Worm (Caenorhabditis elegans) whole organism, L2 larva: ENCODE data around the gene sth-1.

ENCODE experiments used
- C34F6.9 ChIP-seq: fragments of 150-350 bp; optimal IDR thresholded peaks from 2 replicates; lab custom pipeline; 2014; ENCODE audit warnings: missing biosample characterization, missing genetic modification characterization
- F13H6.1 ChIP-seq: sonication (generic microtip); optimal IDR thresholded peaks from 2 replicates; lab custom pipeline; 2016; ENCODE audit warnings: missing genetic modification characterization, missing compliant biosample characterization
- R02D3.7 ChIP-seq: fragments of 150-350 bp; optimal IDR thresholded peaks from 2 replicates; lab custom pipeline; 2014; ENCODE audit warnings: missing biosample characterization, missing genetic modification characterization
- Y55F3AM.14 ChIP-seq: fragments of 200-800 bp; sonication (Bioruptor generic); optimal IDR thresholded peaks from 2 replicates; lab custom pipeline; 2018; ENCODE audit warnings: mild to moderate bottlenecking, missing genetic modification characterization, missing compliant biosample characterization
- ZK546.5 ChIP-seq: sonication (generic microtip); optimal IDR thresholded peaks from 2 replicates; lab custom pipeline; 2017; ENCODE audit warnings: missing biosample characterization, missing genetic modification characterization
- alr-1 ChIP-seq: fragments of 150-350 bp; optimal IDR thresholded peaks from 2 replicates; lab custom pipeline; 2014; ENCODE audit warnings: missing biosample characterization, missing genetic modification characterization
- aly-2 ChIP-seq: fragments of 150-350 bp; optimal IDR thresholded peaks from 2 replicates; lab custom pipeline; 2014; ENCODE audit warnings: missing biosample characterization, missing genetic modification characterization
- ama-1 ChIP-seq: fragments of 150-350 bp; optimal IDR thresholded peaks from 2 replicates; lab custom pipeline; 2018; ENCODE audit warnings: inconsistent platforms
- blmp-1 ChIP-seq: sonication (generic microtip); optimal IDR thresholded peaks from 2 replicates; lab custom pipeline; 2017; ENCODE audit warnings: missing genetic modification characterization, mild to moderate bottlenecking, missing compliant biosample characterization, antibody characterized with exemption, moderate library complexity; ENCODE audit not compliant: insufficient read depth
- egl-27 ChIP-seq: sonication (generic microtip); optimal IDR thresholded peaks from 3 replicates; lab custom pipeline; 2017; ENCODE audit warnings: missing biosample characterization, missing genetic modification reagents, missing genetic modification characterization
- elt-1 ChIP-seq: fragments of 150-350 bp; optimal IDR thresholded peaks from 2 replicates; lab custom pipeline; 2014; ENCODE audit warnings: missing biosample characterization, missing genetic modification characterization
- elt-3 ChIP-seq: sonication (generic microtip); optimal IDR thresholded peaks from 2 replicates; lab custom pipeline; 2017; ENCODE audit warnings: missing biosample characterization, missing genetic modification characterization
- fos-1 ChIP-seq: fragments of 150-350 bp; optimal IDR thresholded peaks from 2 replicates; lab custom pipeline; 2014; ENCODE audit warnings: missing biosample characterization, missing genetic modification characterization
- gmeb-1 ChIP-seq: fragments of 150-350 bp; optimal IDR thresholded peaks from 2 replicates; lab custom pipeline; 2014; ENCODE audit warnings: missing biosample characterization, missing genetic modification characterization
- lin-11 ChIP-seq: fragments of 150-350 bp; sonication (generic microtip); optimal IDR thresholded peaks from 2 replicates; lab custom pipeline; 2014; ENCODE audit warnings: missing biosample characterization, missing genetic modification characterization, inconsistent platforms, mixed read lengths
- lin-13 ChIP-seq: fragments of 150-350 bp; optimal IDR thresholded peaks from 2 replicates; lab custom pipeline; 2014; ENCODE audit warnings: missing biosample characterization, missing genetic modification reagents, missing genetic modification characterization
- lsy-2 ChIP-seq, 2 experiments: fragments of 150-350 bp in 1 of 2; sonication (generic microtip) in 1 of 2; optimal IDR thresholded peaks; 2 replicates each; lab custom pipeline; 2014 to 2017; ENCODE audit warnings: missing biosample characterization in 2 of 2, missing genetic modification characterization in 2 of 2
- mab-5 ChIP-seq: fragments of 150-350 bp; optimal IDR thresholded peaks from 2 replicates; lab custom pipeline; 2014; ENCODE audit warnings: missing biosample characterization, missing genetic modification characterization
- mbf-1 ChIP-seq: sonication (generic microtip); optimal IDR thresholded peaks from 2 replicates; lab custom pipeline; 2017; ENCODE audit warnings: missing biosample characterization, missing genetic modification characterization
- mdl-1 ChIP-seq, 2 experiments: fragments of 150-350 bp in 1 of 2; sonication (generic microtip) in 1 of 2; optimal IDR thresholded peaks; 2 replicates each; lab custom pipeline; 2017; ENCODE audit warnings: missing biosample characterization in 2 of 2, missing genetic modification characterization in 2 of 2
- nhr-11 ChIP-seq: fragments of 150-350 bp; optimal IDR thresholded peaks from 2 replicates; lab custom pipeline; 2014; ENCODE audit warnings: missing biosample characterization, missing genetic modification characterization
- nhr-129 ChIP-seq: fragments of 150-350 bp; optimal IDR thresholded peaks from 2 replicates; lab custom pipeline; 2014; ENCODE audit warnings: missing biosample characterization, missing genetic modification characterization
- nhr-21 ChIP-seq: fragments of 150-350 bp; optimal IDR thresholded peaks from 2 replicates; lab custom pipeline; 2014; ENCODE audit warnings: missing biosample characterization, missing genetic modification characterization
- nhr-23 ChIP-seq: fragments of 150-350 bp; optimal IDR thresholded peaks from 2 replicates; lab custom pipeline; 2014; ENCODE audit warnings: missing biosample characterization, missing genetic modification reagents, missing genetic modification characterization
- nhr-25 ChIP-seq: fragments of 150-350 bp; sonication (generic microtip); optimal IDR thresholded peaks from 3 replicates; lab custom pipeline; 2014; ENCODE audit warnings: missing biosample characterization, missing genetic modification characterization
- nhr-6 ChIP-seq: fragments of 150-350 bp; optimal IDR thresholded peaks from 2 replicates; lab custom pipeline; 2014; ENCODE audit warnings: missing biosample characterization, missing genetic modification characterization
- nhr-77 ChIP-seq: fragments of 150-350 bp; optimal IDR thresholded peaks from 2 replicates; lab custom pipeline; 2014; ENCODE audit warnings: missing biosample characterization, missing genetic modification characterization
- peb-1 ChIP-seq: fragments of 150-350 bp; optimal IDR thresholded peaks from 2 replicates; lab custom pipeline; 2014; ENCODE audit warnings: missing biosample characterization, missing genetic modification characterization
- sem-4 ChIP-seq: fragments of 150-350 bp; optimal IDR thresholded peaks from 2 replicates; lab custom pipeline; 2014; ENCODE audit warnings: missing biosample characterization, missing genetic modification reagents, missing genetic modification characterization
- skn-1 ChIP-seq: sonication (generic microtip); optimal IDR thresholded peaks from 2 replicates; lab custom pipeline; 2017; ENCODE audit warnings: missing biosample characterization, missing genetic modification characterization
- sma-9 ChIP-seq, 2 experiments: fragments of 150-350 bp in 1 of 2; sonication (generic microtip) in 1 of 2; optimal IDR thresholded peaks; 2 replicates each; lab custom pipeline; 2014 to 2016; ENCODE audit warnings: missing genetic modification characterization in 2 of 2, mild to moderate bottlenecking in 1 of 2, missing biosample characterization in 1 of 2, missing compliant biosample characterization in 1 of 2, missing genetic modification reagents in 1 of 2, moderate library complexity in 1 of 2
- unc-39 ChIP-seq: fragments of 150-350 bp; optimal IDR thresholded peaks from 2 replicates; lab custom pipeline; 2014; ENCODE audit warnings: missing biosample characterization, missing genetic modification characterization
- unc-55 ChIP-seq: fragments of 150-350 bp; sonication (generic microtip); optimal IDR thresholded peaks from 3 replicates; lab custom pipeline; 2014; ENCODE audit warnings: missing biosample characterization, missing genetic modification reagents, missing genetic modification characterization
- ztf-1 ChIP-seq: fragments of 200-800 bp; sonication (Bioruptor generic); conservative IDR thresholded peaks from 2 replicates; pipeline ENCODE4 v1.3.6; 2022; ENCODE audit warnings: missing genetic modification characterization, missing compliant biosample characterization
- ztf-11 ChIP-seq: sonication (generic microtip); optimal IDR thresholded peaks from 2 replicates; lab custom pipeline; 2017; ENCODE audit warnings: missing biosample characterization, missing genetic modification characterization
- ztf-4 ChIP-seq: fragments of 150-350 bp; optimal IDR thresholded peaks from 2 replicates; lab custom pipeline; 2014; ENCODE audit warnings: missing biosample characterization, missing genetic modification characterization

The sth-1 gene

DNA sequence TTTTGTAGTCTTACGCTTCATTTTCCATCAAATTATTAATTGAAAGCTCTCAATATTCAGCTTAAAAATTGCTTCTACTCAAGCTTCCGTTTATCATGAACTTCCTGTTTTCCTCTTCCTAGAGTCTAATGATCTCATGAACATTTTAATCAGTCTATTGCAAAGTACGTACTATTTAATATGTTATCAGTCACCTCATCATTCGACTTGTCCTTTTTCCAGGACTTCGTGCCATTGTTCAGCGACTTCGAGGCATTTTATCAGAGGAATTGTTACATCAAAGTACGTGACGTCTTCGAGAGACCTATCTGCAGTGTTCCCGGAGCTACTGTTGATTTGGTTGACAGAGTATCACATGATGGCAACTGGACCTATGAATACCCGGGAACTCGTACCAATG, 32.2 kb upstream of the sth-1 start:
- TF ChIP-seq sma-9 (GFP tag; optimal IDR thresholded peaks at IDR 0.05; lab: Kevin White, UChicago) (peak; percentile 5), sma-9 (tag; optimal IDR thresholded peaks at IDR 0.05; lab: Kevin White, UChicago) (no peak), fos-1 (tag; lab: Kevin White, UChicago) (peak; percentile 50), sem-4 (tag; lab: Kevin White, UChicago) (no peak)

DNA sequence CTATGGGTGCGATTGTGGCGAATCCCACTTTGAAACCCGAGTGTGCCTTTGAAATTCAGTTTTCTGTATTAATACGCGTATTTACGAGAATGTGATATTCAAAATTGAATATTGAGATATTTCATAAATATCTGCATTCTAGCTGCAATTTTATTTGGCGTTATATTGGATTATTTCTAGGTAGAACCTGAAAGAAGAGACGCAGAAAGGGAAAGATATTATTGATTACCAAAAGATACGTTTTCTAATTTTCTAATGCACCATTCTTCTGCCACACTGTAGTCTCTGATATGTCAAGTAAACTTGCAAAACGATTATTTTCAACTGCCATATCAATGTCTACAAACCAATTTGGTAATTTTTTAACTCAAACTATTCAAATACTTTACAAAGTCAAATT, 29.9 kb upstream of the sth-1 start, which contains the start of gene ech-3:
Gene ech-3 (plus strand): TSS at position 178 of the 400 bp plus-strand sequence.
- no peak for TF ChIP-seq ztf-4 (tag; lab: Kevin White, UChicago)
- TF ChIP-seq elt-3: no peak
- TF ChIP-seq gmeb-1: no peak
- no peak for TF ChIP-seq ama-1 (lab: Kevin White, UChicago)
- no peak for TF ChIP-seq lin-11 (tag; lab: Kevin White, UChicago)
- no peak for TF ChIP-seq nhr-6 (tag; lab: Kevin White, UChicago)
- no peak for TF ChIP-seq Y55F3AM.14 (GFP tag; lab: Kevin White, UChicago)
- no peak for TF ChIP-seq mdl-1 (tag; optimal IDR thresholded peaks at IDR 0.05; lab: Kevin White, UChicago)
- no peak for TF ChIP-seq elt-1
- no peak for TF ChIP-seq peb-1 (tag; lab: Kevin White, UChicago)
- TF ChIP-seq nhr-23 (tag; lab: Kevin White, UChicago): no peak
- no peak for TF ChIP-seq sem-4 (tag; lab: Kevin White, UChicago)
- no peak for TF ChIP-seq unc-39 (tag; lab: Kevin White, UChicago)
- TF ChIP-seq ztf-1 (GFP tag; lab: Robert Waterston, UW): no peak
- no peak for TF ChIP-seq sma-9 (GFP tag; optimal IDR thresholded peaks at IDR 0.05; lab: Kevin White, UChicago)
- no peak for TF ChIP-seq sma-9 (tag; optimal IDR thresholded peaks at IDR 0.05; lab: Kevin White, UChicago)

ce11 chrV:8024752-8025151, 27.2 kb upstream of the sth-1 start, which contains the start of gene F43H9.3:
Gene F43H9.3, minus strand, starts transcription at chrV:8024940.
- TF ChIP-seq R02D3.7: peak; percentile 62
- TF ChIP-seq alr-1: no peak
- no peak for TF ChIP-seq mbf-1 (tag; lab: Kevin White, UChicago)
- no peak for TF ChIP-seq nhr-129
- peak; percentile 0 for TF ChIP-seq fos-1 (tag; lab: Kevin White, UChicago)
- no peak for TF ChIP-seq mab-5 (tag; lab: Kevin White, UChicago)
- peak in 1 of 2 experiments; percentile 88 for TF ChIP-seq lsy-2 (tag; optimal IDR thresholded peaks at IDR 0.05; lab: Kevin White, UChicago)

- TF ChIP-seq sma-9 (GFP tag; optimal IDR thresholded peaks at IDR 0.05; lab: Kevin White, UChicago) (peak; percentile 77), sma-9 (tag; optimal IDR thresholded peaks at IDR 0.05; lab: Kevin White, UChicago) (no peak), R02D3.7 (no peak), nhr-11 (no peak), blmp-1 (tag; lab: Kevin White, UChicago) (peak; percentile 20), mab-5 (tag; lab: Kevin White, UChicago) (no peak), lsy-2 (tag; optimal IDR thresholded peaks at IDR 0.05; lab: Kevin White, UChicago) (no peak), mdl-1 (tag; optimal IDR thresholded peaks at IDR 0.05; lab: Kevin White, UChicago) (peak in 1 of 2 experiments; percentile 8), nhr-21 (peak; percentile 42), skn-1 (tag; lab: Kevin White, UChicago) (no peak), aly-2 (tag; lab: Kevin White, UChicago) (no peak), unc-55 (GFP tag; lab: Kevin White, UChicago) (no peak), ZK546.5 (tag; lab: Kevin White, UChicago) (no peak), gmeb-1 (no peak), alr-1 (no peak), nhr-129 (peak; percentile 95), ama-1 (lab: Kevin White, UChicago) (no peak), egl-27 (tag; lab: Kevin White, UChicago) (no peak), nhr-25 (peak; percentile 87), elt-1 (no peak), nhr-77 (tag; lab: Kevin White, UChicago) (no peak), lin-13 (GFP tag; lab: Kevin White, UChicago) (no peak), nhr-6 (tag; lab: Kevin White, UChicago) (peak; percentile 13), ztf-11 (tag; lab: Kevin White, UChicago) (no peak), F13H6.1 (tag; lab: Kevin White, UChicago) (no peak), ztf-1 (GFP tag; lab: Robert Waterston, UW) (no peak), C34F6.9 (tag; lab: Kevin White, UChicago) (no peak), fos-1 (tag; lab: Kevin White, UChicago) (no peak)
Measured at ce11 chrV:8025259-8025658, 26.7 kb upstream of the sth-1 start.
